Worm (Caenorhabditis elegans) whole organism, mixed stage, embryonic: Measurements from ENCODE around the gene lips-9.

ENCODE experiments used
- blmp-1 ChIP-seq: fragments of 150-350 bp; optimal IDR thresholded peaks from 2 replicates; lab custom pipeline; 2014; ENCODE audit warnings: missing biosample characterization, missing genetic modification characterization
- mls-2 ChIP-seq: sonication (generic microtip); optimal IDR thresholded peaks from 2 replicates; lab custom pipeline; 2016; ENCODE audit warnings: mild to moderate bottlenecking, missing genetic modification characterization, moderate library complexity, missing compliant biosample characterization
- nhr-28 ChIP-seq: fragments of 150-350 bp; optimal IDR thresholded peaks from 2 replicates; lab custom pipeline; 2014; ENCODE audit warnings: missing biosample characterization, missing genetic modification characterization
- nhr-76 ChIP-seq: sonication (generic microtip); optimal IDR thresholded peaks from 2 replicates; lab custom pipeline; 2017; ENCODE audit warnings: missing biosample characterization, missing genetic modification characterization
- pha-4 ChIP-seq: fragments of 150-350 bp; optimal IDR thresholded peaks from 2 replicates; lab custom pipeline; 2018; ENCODE audit warnings: missing biosample characterization, missing genetic modification reagents, missing genetic modification characterization

ce11 chrII:12935259-12935658 lies at the start of gene lips-9:
- TF ChIP-seq nhr-76 (tag; lab: Kevin White, UChicago) (no peak), nhr-28 (tag; lab: Kevin White, UChicago) (no peak), blmp-1 (tag; lab: Kevin White, UChicago) (no peak), mls-2 (tag; lab: Kevin White, UChicago) (no peak), pha-4 (tag; lab: Kevin White, UChicago) (no peak)
